Worm (Caenorhabditis elegans) whole organism, mixed stage, embryonic: ENCODE results near the gene fbxa-27.
"Not testable (repeated sequence)": the region's sequence is repeated elsewhere in the genome, so short reads cannot be mapped to it uniquely, and the experiment has no call there.

Experiments used
- ceh-43 ChIP-seq: fragments of 200-800 bp; sonication (Bioruptor generic); optimal IDR thresholded peaks from 2 replicates; lab custom pipeline; 2018; ENCODE audit warnings: mild to moderate bottlenecking, missing genetic modification characterization, moderate library complexity, missing compliant biosample characterization
- ceh-83 ChIP-seq: fragments of 200-800 bp; sonication (Bioruptor generic); optimal IDR thresholded peaks from 2 replicates; lab custom pipeline; 2018; ENCODE audit warnings: mild to moderate bottlenecking, missing genetic modification characterization, missing compliant biosample characterization
- elt-3 ChIP-seq: fragments of 150-350 bp; optimal IDR thresholded peaks from 2 replicates; lab custom pipeline; 2014; ENCODE audit warnings: missing biosample characterization, missing genetic modification characterization
- flh-1 ChIP-seq: fragments of 200-800 bp; sonication (Bioruptor generic); optimal IDR thresholded peaks from 2 replicates; lab custom pipeline; 2018; ENCODE audit warnings: mild to moderate bottlenecking, missing genetic modification characterization, moderate library complexity, missing compliant biosample characterization
- lin-13 ChIP-seq: fragments of 150-350 bp; optimal IDR thresholded peaks from 2 replicates; lab custom pipeline; 2014; ENCODE audit warnings: missing biosample characterization, missing genetic modification characterization
- lsy-2 ChIP-seq: fragments of 150-350 bp; optimal IDR thresholded peaks from 2 replicates; lab custom pipeline; 2014; ENCODE audit warnings: missing biosample characterization, missing genetic modification characterization
- mab-5 ChIP-seq: fragments of 150-350 bp; optimal IDR thresholded peaks from 2 replicates; lab custom pipeline; 2014; ENCODE audit warnings: missing biosample characterization, missing genetic modification characterization
- nhr-12 ChIP-seq: fragments of 150-350 bp; optimal IDR thresholded peaks from 2 replicates; lab custom pipeline; 2014; ENCODE audit warnings: missing biosample characterization, missing genetic modification characterization
- nhr-237 ChIP-seq: fragments of 150-350 bp; optimal IDR thresholded peaks from 2 replicates; lab custom pipeline; 2014; ENCODE audit warnings: missing biosample characterization, missing genetic modification characterization
- nhr-76 ChIP-seq: sonication (generic microtip); optimal IDR thresholded peaks from 2 replicates; lab custom pipeline; 2017; ENCODE audit warnings: missing biosample characterization, missing genetic modification characterization
- snpc-4 ChIP-seq: fragments of 150-350 bp; optimal IDR thresholded peaks from 2 replicates; lab custom pipeline; 2014; ENCODE audit warnings: missing biosample characterization, missing genetic modification characterization
- sptf-1 ChIP-seq: sonication (generic microtip); optimal IDR thresholded peaks from 2 replicates; lab custom pipeline; 2017; ENCODE audit warnings: mild to moderate bottlenecking, missing genetic modification characterization, moderate library complexity, missing compliant biosample characterization
- unc-62 ChIP-seq: fragments of 150-350 bp; optimal IDR thresholded peaks from 2 replicates; lab custom pipeline; 2014; ENCODE audit warnings: missing biosample characterization, missing genetic modification reagents, missing genetic modification characterization
- ztf-11 ChIP-seq: fragments of 150-350 bp; optimal IDR thresholded peaks from 2 replicates; lab custom pipeline; 2014; ENCODE audit warnings: missing biosample characterization, missing genetic modification characterization

ce11 chrIII:1357973-1358372, 15.2 kb downstream of the fbxa-27 start, which contains the start of gene Y82E9BR.8:
- not testable (repeated sequence) for TF ChIP-seq mab-5 (tag; lab: Kevin White, UChicago); nhr-12; elt-3 (tag; lab: Kevin White, UChicago); lin-13 (tag; lab: Kevin White, UChicago); nhr-76 (tag; lab: Kevin White, UChicago); nhr-237 (tag; lab: Kevin White, UChicago); ceh-43; sptf-1 (tag; lab: Kevin White, UChicago); ceh-83 (GFP tag; lab: Kevin White, UChicago); snpc-4; unc-62 (GFP tag; lab: Kevin White, UChicago); flh-1 (GFP tag; lab: Kevin White, UChicago); ztf-11 (tag; lab: Kevin White, UChicago); lsy-2
